Fruit fly (Drosophila melanogaster) whole organism, embryonic: ENCODE data around the gene CG12516.
A peak's percentile ranks its signal among the peaks of the same experiment; 100 is the strongest.

Experiments
- Atf6 ChIP-seq: fragments of 200-800 bp; sonication (Bioruptor generic); IDR thresholded peaks from 2 replicates; pipeline ENCODE4 v1.3.6; 2022; ENCODE audit warnings: missing biosample characterization, missing genetic modification characterization
- CG10543 ChIP-seq: fragments of 200-800 bp; sonication (Bioruptor generic); optimal IDR thresholded peaks from 3 replicates; lab custom pipeline; 2017; ENCODE audit warnings: missing biosample characterization, mild to moderate bottlenecking, missing genetic modification characterization, moderate library complexity
- CG11398 ChIP-seq: fragments of 200-800 bp; sonication (Bioruptor generic); optimal IDR thresholded peaks from 2 replicates; lab custom pipeline; 2016; ENCODE audit warnings: missing biosample characterization, missing genetic modification characterization
- CG12155 ChIP-seq: fragments of 200-800 bp; sonication (Bioruptor generic); optimal IDR thresholded peaks from 3 replicates; lab custom pipeline; 2016; ENCODE audit warnings: missing biosample characterization, missing genetic modification characterization
- CG12219 ChIP-seq: fragments of 200-800 bp; sonication (Bioruptor generic); optimal IDR thresholded peaks from 3 replicates; lab custom pipeline; 2018; ENCODE audit warnings: missing biosample characterization, mild to moderate bottlenecking, missing genetic modification characterization
- CG13287 ChIP-seq: fragments of 200-800 bp; sonication (Bioruptor generic); IDR thresholded peaks from 2 replicates; pipeline ENCODE4 v1.3.6; 2022; ENCODE audit warnings: missing biosample characterization, missing genetic modification characterization; ENCODE audit not compliant: partially characterized antibody
- CG15514 ChIP-seq: fragments of 200-800 bp; sonication (Bioruptor generic); optimal IDR thresholded peaks from 3 replicates; lab custom pipeline; 2017; ENCODE audit warnings: missing biosample characterization, missing genetic modification characterization, mild to moderate bottlenecking, moderate library complexity, missing genetic modification reagents
- CG1647 ChIP-seq: fragments of 200-800 bp; sonication (Bioruptor generic); optimal IDR thresholded peaks from 3 replicates; lab custom pipeline; 2016; ENCODE audit warnings: missing biosample characterization, missing genetic modification characterization
- CG16815 ChIP-seq: fragments of 200-800 bp; sonication (Bioruptor generic); optimal IDR thresholded peaks from 3 replicates; lab custom pipeline; 2017; ENCODE audit warnings: missing biosample characterization, mild to moderate bottlenecking, missing genetic modification characterization
- CG17612 ChIP-seq: fragments of 200-800 bp; sonication (Bioruptor generic); IDR thresholded peaks from 2 replicates; pipeline ENCODE4 v1.3.6; 2022; ENCODE audit warnings: missing biosample characterization, missing genetic modification characterization
- CG31365 ChIP-seq: fragments of 200-800 bp; sonication (Bioruptor generic); optimal IDR thresholded peaks from 2 replicates; lab custom pipeline; 2018; ENCODE audit warnings: missing biosample characterization, mild to moderate bottlenecking, missing genetic modification characterization
- CG32532 ChIP-seq: fragments of 200-800 bp; sonication (Bioruptor generic); IDR thresholded peaks from 2 replicates; pipeline ENCODE4 v1.3.6; 2022; ENCODE audit warnings: missing biosample characterization, missing genetic modification characterization
- CG3847 ChIP-seq: fragments of 200-800 bp; sonication (Bioruptor generic); IDR thresholded peaks from 2 replicates; pipeline ENCODE4 v1.3.6; 2022; ENCODE audit warnings: missing biosample characterization, missing genetic modification characterization
- CG4854 ChIP-seq: fragments of 200-800 bp; sonication (Bioruptor generic); optimal IDR thresholded peaks from 2 replicates; lab custom pipeline; 2016; ENCODE audit warnings: missing biosample characterization, missing genetic modification characterization, inconsistent platforms
- CG6654 ChIP-seq: fragments of 200-800 bp; sonication (Bioruptor generic); optimal IDR thresholded peaks from 2 replicates; lab custom pipeline; 2017; ENCODE audit warnings: missing biosample characterization, mild to moderate bottlenecking, missing genetic modification characterization
- CG6689 ChIP-seq: fragments of 200-800 bp; sonication (Bioruptor generic); IDR thresholded peaks from 2 replicates; pipeline ENCODE4 v1.3.6; 2022; ENCODE audit warnings: missing biosample characterization, missing genetic modification characterization
- CG7786 ChIP-seq: fragments of 200-800 bp; sonication (Bioruptor generic); optimal IDR thresholded peaks from 2 replicates; lab custom pipeline; 2016; ENCODE audit warnings: missing biosample characterization, missing genetic modification characterization
- CG8765 ChIP-seq: fragments of 200-800 bp; sonication (Bioruptor generic); IDR thresholded peaks from 2 replicates; pipeline ENCODE4 v1.3.6; 2022; ENCODE audit warnings: missing biosample characterization, missing genetic modification characterization
- Dbx ChIP-seq: fragments of 200-800 bp; sonication (Bioruptor generic); IDR thresholded peaks from 3 replicates; pipeline ENCODE4 v1.3.6; 2022; ENCODE audit warnings: missing biosample characterization, missing genetic modification characterization
- Dll ChIP-seq: fragments of 200-800 bp; sonication (Bioruptor generic); IDR thresholded peaks from 4 replicates; pipeline ENCODE4 v1.3.6; 2022; ENCODE audit warnings: missing biosample characterization, missing genetic modification characterization; ENCODE audit not compliant: partially characterized antibody
- Dp ChIP-seq: fragments of 200-800 bp; sonication (Bioruptor generic); optimal IDR thresholded peaks from 2 replicates; lab custom pipeline; 2018; ENCODE audit warnings: missing biosample characterization, mild to moderate bottlenecking, missing genetic modification characterization, moderate library complexity
- Gsc ChIP-seq: fragments of 200-800 bp; sonication (Bioruptor generic); IDR thresholded peaks from 2 replicates; pipeline ENCODE4 v1.3.6; 2022; ENCODE audit warnings: missing biosample characterization, missing genetic modification characterization
- HmgZ ChIP-seq: fragments of 200-800 bp; sonication (Bioruptor generic); optimal IDR thresholded peaks from 2 replicates; lab custom pipeline; 2018; ENCODE audit warnings: missing biosample characterization, mild to moderate bottlenecking, missing genetic modification characterization
- Kr ChIP-seq: fragments of 200-800 bp; sonication (Bioruptor generic); optimal IDR thresholded peaks from 2 replicates; lab custom pipeline; 2017; ENCODE audit warnings: missing biosample characterization, mild to moderate bottlenecking, missing genetic modification characterization
- NC2α ChIP-seq: fragments of 200-800 bp; sonication (Bioruptor generic); optimal IDR thresholded peaks from 2 replicates; lab custom pipeline; 2016; ENCODE audit warnings: missing biosample characterization, missing genetic modification characterization
- Nf-YB ChIP-seq: fragments of 200-800 bp; sonication (Bioruptor generic); optimal IDR thresholded peaks from 3 replicates; lab custom pipeline; 2019; ENCODE audit warnings: missing biosample characterization, mild to moderate bottlenecking, missing genetic modification characterization, moderate library complexity
- Scr ChIP-seq: fragments of 200-800 bp; sonication (Bioruptor generic); IDR thresholded peaks from 2 replicates; pipeline ENCODE4 v1.3.6; 2022; ENCODE audit warnings: missing biosample characterization, missing genetic modification characterization; ENCODE audit not compliant: partially characterized antibody
- Sox100B ChIP-seq: fragments of 200-800 bp; sonication (Bioruptor generic); optimal IDR thresholded peaks from 3 replicates; lab custom pipeline; 2018; ENCODE audit warnings: missing biosample characterization, mild to moderate bottlenecking, missing genetic modification characterization
- abd-A ChIP-seq: fragments of 200-800 bp; sonication (Bioruptor generic); optimal IDR thresholded peaks from 3 replicates; lab custom pipeline; 2019; ENCODE audit warnings: missing biosample characterization, mild to moderate bottlenecking, missing genetic modification characterization, moderate library complexity
- ap ChIP-seq: fragments of 200-800 bp; sonication (Bioruptor generic); IDR thresholded peaks from 2 replicates; pipeline ENCODE4 v1.3.6; 2022; ENCODE audit warnings: missing biosample characterization, missing genetic modification characterization
- cas ChIP-seq: fragments of 200-800 bp; sonication (Bioruptor generic); IDR thresholded peaks from 2 replicates; pipeline ENCODE4 v1.3.6; 2022; ENCODE audit warnings: missing biosample characterization, missing genetic modification characterization
- dm ChIP-seq: fragments of 200-800 bp; sonication (Bioruptor generic); optimal IDR thresholded peaks from 3 replicates; lab custom pipeline; 2016; ENCODE audit warnings: missing biosample characterization, missing genetic modification characterization
- ems ChIP-seq: fragments of 200-800 bp; sonication (Bioruptor generic); optimal IDR thresholded peaks from 3 replicates; lab custom pipeline; 2016; ENCODE audit warnings: missing biosample characterization, missing genetic modification characterization
- ewg ChIP-seq: fragments of 200-800 bp; sonication (Bioruptor generic); optimal IDR thresholded peaks from 3 replicates; lab custom pipeline; 2017; ENCODE audit warnings: mild to moderate bottlenecking, missing biosample characterization, missing genetic modification reagents, missing genetic modification characterization
- gcm ChIP-seq: fragments of 200-800 bp; sonication (Bioruptor generic); optimal IDR thresholded peaks from 2 replicates; lab custom pipeline; 2019; ENCODE audit warnings: missing biosample characterization, mild to moderate bottlenecking, missing genetic modification characterization, moderate library complexity
- gfzf ChIP-seq: fragments of 200-800 bp; sonication (Bioruptor generic); optimal IDR thresholded peaks from 2 replicates; lab custom pipeline; 2016; ENCODE audit warnings: missing biosample characterization, mild to moderate bottlenecking, missing genetic modification characterization, moderate library complexity
- grau ChIP-seq: fragments of 200-800 bp; optimal IDR thresholded peaks from 3 replicates; lab custom pipeline; 2019; ENCODE audit warnings: missing biosample characterization, mild to moderate bottlenecking, missing genetic modification characterization, moderate library complexity
- grn ChIP-seq: fragments of 200-800 bp; sonication (Bioruptor generic); optimal IDR thresholded peaks from 3 replicates; lab custom pipeline; 2017; ENCODE audit warnings: missing biosample characterization, missing genetic modification characterization
- gsb ChIP-seq: fragments of 200-800 bp; sonication (Bioruptor generic); IDR thresholded peaks from 2 replicates; pipeline ENCODE4 v1.3.6; 2022; ENCODE audit warnings: missing biosample characterization, missing genetic modification characterization
- her ChIP-seq: fragments of 200-800 bp; sonication (Bioruptor generic); optimal IDR thresholded peaks from 2 replicates; lab custom pipeline; 2016; ENCODE audit warnings: missing biosample characterization, missing genetic modification characterization
- hkb ChIP-seq, 2 experiments: fragments of 200-800 bp in 1 of 2; fragments of >200 bp in 1 of 2; sonication (Bioruptor generic) in 1 of 2; IDR thresholded peaks in 1 of 2; optimal IDR thresholded peaks in 1 of 2; 2 replicates each; pipeline versions ENCODE4 v1.3.6 to Lab custom; 2017 to 2022; ENCODE audit warnings: missing biosample characterization in 1 of 2, missing genetic modification characterization in 1 of 2
- pb ChIP-seq: fragments of 200-800 bp; sonication (Bioruptor generic); optimal IDR thresholded peaks from 3 replicates; lab custom pipeline; 2016; ENCODE audit warnings: missing biosample characterization, missing genetic modification characterization
- salm ChIP-seq: fragments of 200-800 bp; sonication (Bioruptor generic); optimal IDR thresholded peaks from 2 replicates; lab custom pipeline; 2018; ENCODE audit warnings: missing biosample characterization, mild to moderate bottlenecking, missing genetic modification characterization
- sd ChIP-seq: fragments of 200-800 bp; sonication (Bioruptor generic); optimal IDR thresholded peaks from 3 replicates; lab custom pipeline; 2018; ENCODE audit warnings: missing biosample characterization, mild to moderate bottlenecking, missing genetic modification characterization, moderate library complexity
- stwl ChIP-seq: fragments of 200-800 bp; sonication (Bioruptor generic); optimal IDR thresholded peaks from 3 replicates; lab custom pipeline; 2018; ENCODE audit warnings: missing biosample characterization, mild to moderate bottlenecking, missing genetic modification characterization, moderate library complexity
- tna ChIP-seq: fragments of 200-800 bp; sonication (Bioruptor generic); IDR thresholded peaks from 2 replicates; pipeline ENCODE4 v1.3.6; 2022; ENCODE audit warnings: missing biosample characterization, missing genetic modification characterization; ENCODE audit not compliant: partially characterized antibody
- trem ChIP-seq: fragments of 200-800 bp; optimal IDR thresholded peaks from 3 replicates; lab custom pipeline; 2019; ENCODE audit warnings: missing biosample characterization, mild to moderate bottlenecking, missing genetic modification characterization, moderate library complexity
- zen ChIP-seq: fragments of 200-800 bp; sonication (Bioruptor generic); optimal IDR thresholded peaks from 3 replicates; lab custom pipeline; 2018; ENCODE audit warnings: missing biosample characterization, mild to moderate bottlenecking, missing genetic modification characterization, moderate library complexity

CG12516 gene

DNA sequence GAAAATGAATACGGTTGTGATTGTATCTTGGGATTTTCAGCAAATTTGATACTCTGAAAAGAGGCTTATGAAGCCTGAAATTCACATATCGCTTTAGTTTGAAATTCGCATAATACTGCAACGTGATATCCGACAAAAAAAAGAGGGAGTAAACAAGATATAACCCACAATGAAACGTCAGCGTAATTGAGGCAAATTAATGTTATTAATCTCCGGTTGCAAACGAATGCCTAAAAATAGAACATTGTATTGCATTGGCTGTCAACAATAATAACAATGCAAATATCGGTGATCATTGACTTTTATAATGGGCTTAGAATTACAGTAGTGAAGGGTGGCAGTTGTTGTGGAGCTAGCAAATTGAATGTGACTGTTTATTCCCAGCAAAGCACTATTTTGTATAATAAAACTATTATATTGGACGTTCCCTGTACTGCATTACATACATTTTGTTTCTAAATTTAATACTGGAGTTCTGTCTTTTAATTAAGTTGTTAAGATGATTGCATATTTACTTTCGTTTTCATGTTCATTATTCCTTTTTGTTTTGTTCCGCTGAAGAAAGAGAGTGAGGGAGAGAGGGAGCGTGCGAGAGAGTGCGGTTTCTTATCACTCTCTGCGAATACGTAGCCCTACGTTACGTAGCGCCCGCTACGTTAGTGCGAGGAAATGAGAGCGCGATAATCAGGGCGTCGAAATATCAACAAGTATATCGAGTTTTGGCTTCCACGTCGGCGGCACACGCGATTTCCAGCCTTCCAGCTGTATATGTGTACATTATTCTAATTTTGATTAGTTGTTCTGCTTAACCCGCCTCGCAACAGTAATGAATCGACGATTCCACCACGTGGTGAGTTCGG, 26.1 kb upstream of the CG12516 start:
- TF ChIP-seq pb (GFP tag; lab: Kevin White, UChicago) (no peak), CG7786 (GFP tag; lab: Kevin White, UChicago) (no peak), cas (GFP tag; lab: Robert Waterston, UW) (no peak), Kr (GFP tag; lab: Kevin White, UChicago) (no peak), hkb (optimal IDR thresholded peaks at IDR 0.05; lab: Kevin White, UChicago) (no peak), hkb (GFP tag; IDR thresholded peaks at IDR 0.05; lab: Robert Waterston, UW) (0 out of 2 replicates have a peak, but pooled peaks have one; percentile 17), Sox100B (GFP tag; lab: Kevin White, UChicago) (no peak), CG4854 (no peak), sd (tag; lab: Kevin White, UChicago) (peak; percentile 39), CG17612 (GFP tag; lab: Robert Waterston, UW) (no peak), grn (GFP tag; lab: Kevin White, UChicago) (peak; percentile 17), CG13287 (GFP tag; lab: Robert Waterston, UW) (peak; percentile 63), gcm (GFP tag; lab: Kevin White, UChicago) (no peak), Gsc (no peak), CG3847 (GFP tag; lab: Robert Waterston, UW) (no peak), ap (no peak), Dbx (peak; percentile 33; the same call in 1 of the 3 replicates), salm (tag; lab: Kevin White, UChicago) (no peak), Nf-YB (GFP tag; lab: Kevin White, UChicago) (no peak), her (peak; percentile 46), tna (GFP tag; lab: Robert Waterston, UW) (peak; percentile 50; the same call in 1 of the 2 replicates), CG16815 (GFP tag; lab: Kevin White, UChicago) (no peak), grau (tag; lab: Kevin White, UChicago) (peak; percentile 60), gfzf (GFP tag; lab: Kevin White, UChicago) (no peak), trem (tag; lab: Kevin White, UChicago) (peak; percentile 38), CG15514 (GFP tag; lab: Kevin White, UChicago) (peak; percentile 12), CG8765 (GFP tag; lab: Robert Waterston, UW) (no peak), CG32532 (GFP tag; lab: Robert Waterston, UW) (peak; percentile 38; the same call in 1 of the 2 replicates), Dll (GFP tag; lab: Robert Waterston, UW) (peak; percentile 52; the same call in 1 of the 4 replicates), abd-A (tag; lab: Kevin White, UChicago) (peak; percentile 74), Dp (GFP tag; lab: Kevin White, UChicago) (peak; percentile 33), CG6689 (GFP tag; lab: Robert Waterston, UW) (no peak), NC2α (no peak), Scr (GFP tag; lab: Robert Waterston, UW) (peak; percentile 44), HmgZ (peak; percentile 21), Atf6 (GFP tag; lab: Robert Waterston, UW) (peak; percentile 25; the same call in 1 of the 2 replicates), CG1647 (GFP tag; lab: Kevin White, UChicago) (no peak), CG12219 (peak; percentile 5), stwl (tag; lab: Kevin White, UChicago) (peak; percentile 25), zen (tag; lab: Kevin White, UChicago) (no peak), CG11398 (no peak), CG6654 (GFP tag; lab: Kevin White, UChicago) (no peak), dm (peak; percentile 77), gsb (GFP tag; lab: Robert Waterston, UW) (no peak), CG10543 (GFP tag; lab: Kevin White, UChicago) (peak; percentile 75), ems (GFP tag; lab: Kevin White, UChicago) (no peak), CG12155 (GFP tag; lab: Kevin White, UChicago) (no peak), ewg (no peak), CG31365 (tag; lab: Kevin White, UChicago) (no peak)
